Worm (Caenorhabditis elegans): Measurements from ENCODE around the gene twk-21.

twk-21 gene

ce11 chrX:16345296-16345695 is 45.6 kb downstream of the twk-21 start:
- TF ChIP-seq elt-3 (tag; optimal IDR thresholded peaks at IDR 0.05) (no peak), ceh-43 (GFP tag; optimal IDR thresholded peaks at IDR 0.05) (no peak), mab-5 (tag; optimal IDR thresholded peaks at IDR 0.05) (no peak), ztf-11 (tag; optimal IDR thresholded peaks at IDR 0.05) (no peak), snpc-4 (tag; optimal IDR thresholded peaks at IDR 0.05) (no peak), lin-13 (tag; optimal IDR thresholded peaks at IDR 0.05) (no peak), bed-3 (GFP tag; optimal IDR thresholded peaks at IDR 0.05) (no peak), flh-1 (GFP tag; optimal IDR thresholded peaks at IDR 0.05) (no peak), nhr-2 (tag; optimal IDR thresholded peaks at IDR 0.05) (no peak)

- no peak for TF ChIP-seq unc-62 (GFP tag; optimal IDR thresholded peaks at IDR 0.05)
Observed at ce11 chrX:16346212-16346883, 46.7 kb downstream of the twk-21 start.

- TF ChIP-seq tbx-8 (GFP tag; optimal IDR thresholded peaks at IDR 0.05), result no peak
- peak; percentile 65 for TF ChIP-seq elt-1 (tag; optimal IDR thresholded peaks at IDR 0.05; ENCODE audit: borderline replicate concordance, insufficient read depth)
- TF ChIP-seq unc-62 (GFP tag; optimal IDR thresholded peaks at IDR 0.05), result peak; percentile 29
Observed at ce11 chrX:16349019-16349418, 49.3 kb downstream of the twk-21 start.

- TF ChIP-seq nhr-12 (tag; optimal IDR thresholded peaks at IDR 0.05) (no peak), nhr-237 (tag; optimal IDR thresholded peaks at IDR 0.05) (no peak)
Observed at ce11 chrX:16352503-16352902, 52.8 kb downstream of the twk-21 start.

Measured in whole organism, mixed stage, embryonic.